Fruit fly (Drosophila melanogaster) whole organism, pupa: ENCODE measurements around the gene Rrp40.

Source experiments
- CG10348 ChIP-seq: fragments of 200-800 bp; sonication (Bioruptor generic); IDR thresholded peaks from 2 replicates; pipeline ENCODE4 v1.3.6; 2022; ENCODE audit warnings: missing biosample characterization, missing genetic modification characterization
- CG12605 ChIP-seq: fragments of 200-800 bp; sonication (Bioruptor generic); IDR thresholded peaks from 2 replicates; pipeline ENCODE4 v1.3.6; 2022; ENCODE audit warnings: missing biosample characterization, missing genetic modification characterization
- CG13204 ChIP-seq: fragments of 200-800 bp; sonication (Bioruptor generic); optimal IDR thresholded peaks from 2 replicates; lab custom pipeline; 2018; ENCODE audit warnings: missing biosample characterization, mild to moderate bottlenecking, missing genetic modification characterization, moderate library complexity
- CG14655 ChIP-seq: fragments of 200-800 bp; sonication (Bioruptor generic); optimal IDR thresholded peaks from 3 replicates; lab custom pipeline; 2017; ENCODE audit warnings: mild to moderate bottlenecking, missing biosample characterization, missing genetic modification reagents, missing genetic modification characterization
- CG15710 ChIP-seq: fragments of 200-800 bp; sonication (Bioruptor generic); optimal IDR thresholded peaks from 2 replicates; lab custom pipeline; 2018; ENCODE audit warnings: missing biosample characterization, mild to moderate bottlenecking, missing genetic modification characterization, moderate library complexity
- CG17806 ChIP-seq: fragments of 200-800 bp; sonication (Bioruptor generic); optimal IDR thresholded peaks from 2 replicates; lab custom pipeline; 2018; ENCODE audit warnings: missing biosample characterization, mild to moderate bottlenecking, missing genetic modification characterization, moderate library complexity
- CG32121 ChIP-seq: fragments of 200-800 bp; sonication (Bioruptor generic); IDR thresholded peaks from 2 replicates; pipeline ENCODE4 v1.3.6; 2022; ENCODE audit warnings: missing biosample characterization, missing genetic modification characterization
- CG34367 ChIP-seq: fragments of 200-800 bp; sonication (Bioruptor generic); optimal IDR thresholded peaks from 2 replicates; lab custom pipeline; 2018; ENCODE audit warnings: missing biosample characterization, mild to moderate bottlenecking, missing genetic modification characterization
- CG4496 ChIP-seq: fragments of 200-800 bp; sonication (Bioruptor generic); IDR thresholded peaks from 3 replicates; pipeline ENCODE4 v1.3.6; 2022; ENCODE audit warnings: missing biosample characterization, missing genetic modification characterization
- CG8159 ChIP-seq: fragments of 200-800 bp; sonication (Bioruptor generic); optimal IDR thresholded peaks from 3 replicates; lab custom pipeline; 2018; ENCODE audit warnings: missing biosample characterization, mild to moderate bottlenecking, missing genetic modification characterization, moderate library complexity
- CG8301 ChIP-seq: fragments of 200-800 bp; sonication (Bioruptor generic); optimal IDR thresholded peaks from 2 replicates; lab custom pipeline; 2018; ENCODE audit warnings: missing biosample characterization, mild to moderate bottlenecking, missing genetic modification characterization
- CG9948 ChIP-seq: fragments of 200-800 bp; sonication (Bioruptor generic); optimal IDR thresholded peaks from 2 replicates; lab custom pipeline; 2018; ENCODE audit warnings: missing biosample characterization, mild to moderate bottlenecking, missing genetic modification characterization, moderate library complexity
- D1 ChIP-seq: fragments of 200-800 bp; sonication (Bioruptor generic); optimal IDR thresholded peaks from 2 replicates; lab custom pipeline; 2018; ENCODE audit warnings: missing biosample characterization, mild to moderate bottlenecking, missing genetic modification characterization, moderate library complexity
- EcR ChIP-seq: fragments of 200-800 bp; sonication (Bioruptor generic); optimal IDR thresholded peaks from 3 replicates; lab custom pipeline; 2019; ENCODE audit warnings: missing biosample characterization, missing genetic modification characterization, mild to moderate bottlenecking, moderate library complexity, missing genetic modification reagents
- Ets98B ChIP-seq: fragments of 200-800 bp; sonication (Bioruptor generic); IDR thresholded peaks from 2 replicates; pipeline ENCODE4 v1.3.6; 2022; ENCODE audit warnings: missing biosample characterization, missing genetic modification characterization
- Pif1A ChIP-seq: fragments of 200-800 bp; sonication (Bioruptor generic); optimal IDR thresholded peaks from 3 replicates; lab custom pipeline; 2016; ENCODE audit warnings: missing biosample characterization, missing genetic modification characterization
- Pif1B ChIP-seq: fragments of 200-800 bp; sonication (Bioruptor generic); optimal IDR thresholded peaks from 3 replicates; lab custom pipeline; 2016; ENCODE audit warnings: missing biosample characterization, missing genetic modification characterization
- Snoo ChIP-seq: fragments of 200-800 bp; sonication (Bioruptor generic); optimal IDR thresholded peaks from 3 replicates; lab custom pipeline; 2017; ENCODE audit warnings: missing biosample characterization, mild to moderate bottlenecking, missing genetic modification characterization, inconsistent platforms
- fd96Ca ChIP-seq: fragments of 200-800 bp; sonication (Bioruptor generic); IDR thresholded peaks from 3 replicates; pipeline ENCODE4 v1.3.6; 2022; ENCODE audit warnings: missing biosample characterization, missing genetic modification characterization
- gl ChIP-seq: fragments of 200-800 bp; sonication (Bioruptor generic); optimal IDR thresholded peaks from 2 replicates; lab custom pipeline; 2018; ENCODE audit warnings: missing biosample characterization, mild to moderate bottlenecking, missing genetic modification characterization
- rn ChIP-seq: fragments of 200-800 bp; sonication (Bioruptor generic); IDR thresholded peaks from 2 replicates; pipeline ENCODE4 v1.3.6; 2022; ENCODE audit warnings: missing biosample characterization, missing genetic modification characterization

The Rrp40 gene

DNA sequence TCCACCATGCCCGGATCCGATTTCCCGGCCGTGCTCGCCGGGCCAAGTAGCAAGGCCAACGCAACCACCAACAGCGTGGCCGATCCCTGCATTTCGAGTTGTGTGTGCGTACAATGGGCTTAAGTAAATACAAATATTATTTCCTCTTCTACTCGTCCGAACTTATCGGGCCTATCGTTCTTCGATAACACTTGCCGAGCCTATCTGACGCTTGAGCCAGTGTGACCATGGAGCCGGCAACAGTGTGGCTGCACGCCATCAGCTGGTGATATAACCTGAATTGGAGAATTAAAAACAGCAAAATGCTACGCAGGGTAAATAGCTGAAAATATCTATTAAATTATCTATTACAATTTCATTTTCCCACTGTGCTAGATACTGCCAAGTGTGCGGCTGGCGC is 18.3 kb upstream of the Rrp40 start, which contains the start of the genes CG17660 and mRpL48:
Gene CG17660, minus strand, starts transcription at position 198 of the 400 bp plus-strand sequence.
Gene mRpL48, plus strand, starts transcription at position 239 of the 400 bp plus-strand sequence.
- no peak for TF ChIP-seq Ets98B (GFP tag; lab: Robert Waterston, UW)
- TF ChIP-seq CG13204 (GFP tag; lab: Kevin White, UChicago) = no peak
- TF ChIP-seq CG12605 (GFP tag; lab: Robert Waterston, UW) = no peak
- no peak for TF ChIP-seq CG14655 (GFP tag; lab: Kevin White, UChicago)
- TF ChIP-seq, all 21 proteins: peak for 0

DNA sequence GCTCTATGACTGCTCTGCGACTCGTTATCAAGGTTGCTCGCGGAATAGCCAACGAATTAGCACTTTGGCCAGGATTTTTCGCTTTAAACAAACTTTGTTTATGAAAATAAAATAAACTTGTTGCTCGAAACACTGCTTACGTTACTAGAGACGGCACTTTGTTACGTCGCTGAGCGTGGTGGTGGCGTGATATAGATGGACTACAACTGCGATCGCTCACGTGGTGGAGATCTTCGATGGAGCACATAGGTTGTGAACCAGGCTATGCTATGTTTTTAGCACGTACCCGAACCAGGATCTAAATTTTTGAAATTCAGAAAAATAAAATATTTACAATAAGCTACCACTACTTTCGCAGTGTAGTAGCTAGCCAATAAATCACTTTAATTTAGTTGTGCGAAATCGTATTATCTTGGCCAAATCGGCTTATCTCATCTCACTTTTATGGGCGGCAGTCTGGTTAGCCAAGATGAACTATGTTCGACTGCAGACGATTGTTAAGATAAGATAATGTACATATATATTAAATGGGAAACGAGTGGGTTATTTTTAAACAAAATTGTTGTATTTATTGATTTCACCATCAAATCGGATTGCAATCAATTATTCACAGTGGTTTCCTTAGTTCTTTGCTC is 12.7 kb upstream of the Rrp40 start, which contains the start of gene frtz:
Gene frtz, minus strand, starts transcription at position 153 of the 635 bp plus-strand sequence.
- TF ChIP-seq CG17806 (tag; lab: Kevin White, UChicago) (no peak), CG4496 (GFP tag; lab: Robert Waterston, UW) (no peak)
- TF ChIP-seq, all 21 proteins: peak for 0

DNA sequence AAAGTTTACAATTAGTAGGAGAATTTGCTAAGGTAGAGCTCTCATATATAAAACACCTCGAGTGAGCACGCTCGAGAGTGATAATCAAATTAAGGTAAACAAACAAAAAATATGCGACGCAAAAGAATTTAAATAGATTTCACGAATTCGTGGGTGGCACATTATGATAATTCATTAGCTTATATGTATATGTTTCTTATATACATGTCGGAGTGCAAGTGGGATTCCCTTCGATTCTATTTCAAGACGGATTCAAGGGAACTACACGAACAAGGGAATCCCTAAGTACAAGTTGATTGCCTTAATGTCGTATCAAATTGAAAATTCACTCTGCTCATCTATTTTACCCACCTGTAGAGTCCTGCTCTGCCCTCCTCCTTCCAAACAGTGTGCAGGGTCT is 11.3 kb upstream of the Rrp40 start:
- TF ChIP-seq CG10348 (no peak), CG9948 (tag; lab: Kevin White, UChicago) (no peak), EcR (no peak), Snoo (tag; lab: Kevin White, UChicago) (no peak), CG34367 (tag; lab: Kevin White, UChicago) (no peak)

- TF ChIP-seq Pif1A = no peak
- TF ChIP-seq EcR = peak; percentile 16
- no peak for TF ChIP-seq CG12605 (GFP tag; lab: Robert Waterston, UW)
- no peak for TF ChIP-seq gl (tag; lab: Kevin White, UChicago)
- TF ChIP-seq rn (GFP tag; lab: Robert Waterston, UW) = no peak
Measured at dm6 chr2L:1719971-1720370, 8.6 kb upstream of the Rrp40 start.

DNA sequence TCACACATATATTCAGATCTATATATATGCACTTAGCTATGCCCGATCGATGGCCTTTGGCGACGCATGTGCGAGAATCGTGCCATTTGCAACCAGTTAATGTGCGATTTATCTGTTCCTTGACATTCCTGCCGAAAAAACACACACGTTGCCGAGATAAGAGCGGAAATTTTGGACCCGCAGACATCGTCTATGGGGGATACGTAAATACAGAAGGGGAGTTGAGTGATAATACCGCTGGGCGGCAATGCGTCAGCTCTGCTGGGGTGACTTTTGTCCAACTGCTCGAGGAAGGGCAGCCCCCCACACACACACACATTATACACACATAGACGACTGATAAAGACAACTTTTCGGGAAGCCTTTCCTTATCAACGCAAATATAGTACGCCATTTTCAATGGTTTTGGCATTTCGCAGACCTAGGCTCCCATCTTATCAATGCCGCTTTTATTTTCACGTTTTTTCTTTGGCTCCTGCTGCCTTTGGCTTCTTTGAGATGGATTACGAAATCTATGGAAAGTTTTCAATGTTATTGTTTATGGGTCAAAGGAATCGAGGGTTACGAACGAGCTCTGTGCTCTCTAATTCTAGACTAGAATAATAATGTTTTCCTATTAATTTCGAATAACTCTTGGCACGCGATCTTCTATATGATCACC is 7.6 kb upstream of the Rrp40 start:
- no peak for TF ChIP-seq fd96Ca (GFP tag; lab: Robert Waterston, UW)
- TF ChIP-seq CG12605 (GFP tag; lab: Robert Waterston, UW) = no peak
- no peak for TF ChIP-seq CG14655 (GFP tag; lab: Kevin White, UChicago)
- no peak for TF ChIP-seq CG34367 (tag; lab: Kevin White, UChicago)
- peak; percentile 20 for TF ChIP-seq EcR

- no peak for TF ChIP-seq CG8301 (tag; lab: Kevin White, UChicago)
- 0 out of 3 replicates have a peak, but pooled peaks have one; percentile 8 for TF ChIP-seq CG4496 (GFP tag; lab: Robert Waterston, UW)
Measured at dm6 chr2L:1722260-1722659, 6.3 kb upstream of the Rrp40 start.

DNA sequence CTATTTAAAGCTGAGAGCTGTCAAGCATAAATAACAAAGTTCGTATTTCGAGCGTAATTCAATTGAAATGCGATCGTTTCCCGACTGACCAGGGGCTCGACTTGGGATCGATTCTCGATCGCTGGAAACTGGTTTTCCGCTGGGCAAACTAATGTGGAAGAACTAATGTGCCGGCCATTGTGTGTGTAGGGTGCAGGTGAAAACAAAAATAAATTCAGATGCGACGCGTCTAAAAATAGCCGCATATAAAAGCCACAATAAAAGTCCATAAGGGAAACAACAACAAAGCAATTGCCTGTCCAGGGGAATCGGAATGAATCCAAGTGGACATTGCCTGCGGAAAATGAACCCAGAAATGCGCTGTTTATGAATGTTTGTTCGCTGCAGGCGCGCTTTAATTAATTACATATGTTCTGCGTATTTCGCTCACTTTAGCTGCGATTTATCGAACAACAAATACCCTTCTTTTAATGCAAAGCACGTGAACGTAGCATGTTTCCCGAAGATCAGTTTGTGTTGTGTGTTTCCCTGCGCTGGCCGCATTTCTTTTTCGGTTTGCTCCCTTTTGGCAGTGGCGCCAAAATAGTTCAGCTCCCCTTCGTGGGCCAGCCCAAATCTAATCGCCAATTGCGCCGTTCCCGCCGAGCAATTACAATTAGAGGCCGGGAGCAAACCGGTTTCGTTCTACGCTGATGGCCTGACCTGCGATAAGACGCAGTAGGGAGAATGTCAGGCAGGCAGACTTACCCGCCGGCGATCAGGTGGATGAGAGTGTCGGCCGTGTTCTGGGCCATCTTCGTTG is 5.2 kb upstream of the Rrp40 start:
- TF ChIP-seq CG4496 (GFP tag; lab: Robert Waterston, UW) = peak; percentile 49; the same call in 1 of the 3 replicates
- TF ChIP-seq gl (tag; lab: Kevin White, UChicago) = peak; percentile 35
- no peak for TF ChIP-seq Ets98B (GFP tag; lab: Robert Waterston, UW)
- TF ChIP-seq CG9948 (tag; lab: Kevin White, UChicago) = no peak
- TF ChIP-seq CG8301 (tag; lab: Kevin White, UChicago) = peak; percentile 8
- no peak for TF ChIP-seq D1 (tag; lab: Kevin White, UChicago)
- TF ChIP-seq CG15710 = peak; percentile 5
- TF ChIP-seq Snoo (tag; lab: Kevin White, UChicago) = peak; percentile 17
- TF ChIP-seq Pif1A = peak; percentile 23
- no peak for TF ChIP-seq CG10348
- peak; percentile 79 for TF ChIP-seq EcR
- no peak for TF ChIP-seq CG32121 (GFP tag; lab: Robert Waterston, UW)
- no peak for TF ChIP-seq CG17806 (tag; lab: Kevin White, UChicago)
- no peak for TF ChIP-seq CG8159 (tag; lab: Kevin White, UChicago)
- no peak for TF ChIP-seq CG13204 (GFP tag; lab: Kevin White, UChicago)
- TF ChIP-seq CG14655 (GFP tag; lab: Kevin White, UChicago) = peak; percentile 11
- TF ChIP-seq CG12605 (GFP tag; lab: Robert Waterston, UW) = no peak
- TF ChIP-seq CG34367 (tag; lab: Kevin White, UChicago) = no peak
- peak; percentile 2 for TF ChIP-seq Pif1B
- TF ChIP-seq fd96Ca (GFP tag; lab: Robert Waterston, UW) = peak; percentile 10; the same call in 1 of the 3 replicates
- TF ChIP-seq rn (GFP tag; lab: Robert Waterston, UW) = no peak
